Worm (Caenorhabditis elegans): ENCODE data around the gene gpa-9.

ce11 chrV:12596795-12597194 is 52.3 kb downstream of the gpa-9 start:
- TF ChIP-seq unc-39 (tag; optimal IDR thresholded peaks at IDR 0.05) = no peak
- no peak for TF ChIP-seq snpc-4 (tag; optimal IDR thresholded peaks at IDR 0.05)
- no peak for TF ChIP-seq elt-3 (tag; optimal IDR thresholded peaks at IDR 0.05)
- no peak for TF ChIP-seq ces-1 (GFP tag; optimal IDR thresholded peaks at IDR 0.05)
- peak; percentile 48 for TF ChIP-seq lin-32 (GFP tag; optimal IDR thresholded peaks at IDR 0.05)
- TF ChIP-seq nhr-76 (tag; optimal IDR thresholded peaks at IDR 0.05) = no peak
- TF ChIP-seq nhr-237 (tag; optimal IDR thresholded peaks at IDR 0.05) = no peak
- TF ChIP-seq mep-1 (tag; optimal IDR thresholded peaks at IDR 0.05) = no peak
- TF ChIP-seq pha-4 (tag; optimal IDR thresholded peaks at IDR 0.05) = peak; percentile 63
- peak; percentile 85 for TF ChIP-seq sptf-1 (tag; optimal IDR thresholded peaks at IDR 0.05)
- TF ChIP-seq M03D4.4 (tag; optimal IDR thresholded peaks at IDR 0.05) = peak; percentile 84
- peak; percentile 83 for TF ChIP-seq drap-1 (GFP tag; optimal IDR thresholded peaks at IDR 0.05)
- TF ChIP-seq blmp-1 (tag; optimal IDR thresholded peaks at IDR 0.05) = no peak
